Fruit fly (Drosophila melanogaster) Kc167 (cell line): Measurements from ENCODE around the gene Eig71Ec.

ENCODE experiments used
- Myc ChIP-seq: fragments of >200 bp; optimal IDR thresholded peaks from 2 replicates; lab custom pipeline; 2017; ENCODE audit warnings: missing external identifiers
- Sin3A ChIP-seq: fragments of >200 bp; optimal IDR thresholded peaks from 2 replicates; lab custom pipeline; 2018; ENCODE audit warnings: missing external identifiers
- insv ChIP-seq: fragments of >200 bp; optimal IDR thresholded peaks from 3 replicates; lab custom pipeline; 2018; ENCODE audit warnings: missing external identifiers

dm6 chr3L:15616490-15616889 lies 35.6 kb downstream of the Eig71Ec start:
- TF ChIP-seq Myc (lab: Kevin White, UChicago) = no peak
- TF ChIP-seq Sin3A (lab: Kevin White, UChicago) = no peak
- no peak for TF ChIP-seq insv (lab: Kevin White, UChicago)
